In the genomic region with DNA sequence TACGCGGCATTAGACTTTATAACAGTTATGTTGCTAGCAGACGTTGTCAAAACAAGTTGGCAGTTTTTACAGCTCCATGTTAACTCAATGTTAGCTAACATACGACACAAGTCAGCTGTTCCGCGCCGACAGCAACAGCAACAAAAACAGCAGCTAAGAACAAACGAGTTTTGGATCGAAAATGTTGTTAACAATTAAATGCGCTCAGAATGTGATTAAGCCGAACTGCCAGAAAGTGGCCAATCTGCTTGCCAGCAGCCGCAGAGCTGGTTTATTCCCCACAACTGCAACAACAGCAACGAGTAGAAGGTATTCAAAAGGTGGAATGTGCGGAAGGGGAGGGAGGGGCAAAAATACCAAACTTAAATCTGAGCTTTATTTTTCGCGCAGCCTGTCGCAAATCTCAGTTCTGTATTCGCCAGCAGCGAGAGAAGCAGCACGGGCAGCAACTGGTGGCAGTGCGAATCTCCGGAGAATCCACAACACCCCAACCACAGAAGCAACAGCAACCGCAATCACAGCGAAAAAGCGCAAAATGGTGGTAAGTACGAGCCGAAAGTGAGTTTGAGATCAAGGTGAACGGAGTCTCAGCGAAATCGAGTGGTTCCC, we compare ENCODE assay signal across 2 fruit fly cellular contexts.
A peak's percentile ranks its signal among the peaks of the same experiment; 100 is the strongest.
TF ChIP-seq lines count a peak whose summit lies in the region.

Gene Pcd (plus strand): TSS at position 116 of the 609 bp plus-strand sequence.

TF ChIP-seq in whole organism, embryonic, 481 proteins besides CTCF, POLR2A, EP300 and RAD21 (continued from another document and continues in another):
- peak; percentile 14 for TF ChIP-seq CG18011 (GFP tag; optimal IDR thresholded peaks at IDR 0.05; lab: Kevin White, UChicago)
- peak; percentile 38 for TF ChIP-seq gfzf (GFP tag; optimal IDR thresholded peaks at IDR 0.05; lab: Kevin White, UChicago)
- peak; percentile 70 for TF ChIP-seq CG8924 (tag; optimal IDR thresholded peaks at IDR 0.05; lab: Kevin White, UChicago)
- no peak for TF ChIP-seq CG4854 (GFP tag; optimal IDR thresholded peaks at IDR 0.05; lab: Kevin White, UChicago)
- TF ChIP-seq HLH4C (GFP tag; IDR thresholded peaks at IDR 0.05; lab: Robert Waterston, UW; ENCODE audit: partially characterized antibody): 0 out of 3 replicates have a peak, but pooled peaks have one; percentile 36
- TF ChIP-seq Gsc (GFP tag; IDR thresholded peaks at IDR 0.05; lab: Robert Waterston, UW): no peak
- peak; percentile 9 for TF ChIP-seq gro (GFP tag; optimal IDR thresholded peaks at IDR 0.05; lab: Kevin White, UChicago)
- TF ChIP-seq CG32532 (GFP tag; IDR thresholded peaks at IDR 0.05; lab: Robert Waterston, UW): peak; percentile 13; the same call in 1 of the 2 replicates
- peak; percentile 49; the same call in 1 of the 3 replicates for TF ChIP-seq CG34224 (GFP tag; IDR thresholded peaks at IDR 0.05; lab: Robert Waterston, UW; ENCODE audit: partially characterized antibody)
- peak; percentile 35 for TF ChIP-seq CG13894 (tag; optimal IDR thresholded peaks at IDR 0.05; lab: Kevin White, UChicago)
- peak; percentile 99 for TF ChIP-seq trem (tag; optimal IDR thresholded peaks at IDR 0.05; lab: Kevin White, UChicago)
- no peak for TF ChIP-seq CG3726 (GFP tag; IDR thresholded peaks at IDR 0.05; lab: Robert Waterston, UW)
- no peak for TF ChIP-seq gcm (GFP tag; optimal IDR thresholded peaks at IDR 0.05; lab: Kevin White, UChicago)
- TF ChIP-seq YL-1 (GFP tag; optimal IDR thresholded peaks at IDR 0.05; lab: Kevin White, UChicago): peak; percentile 9
- TF ChIP-seq CG11247 (GFP tag; IDR thresholded peaks at IDR 0.05; lab: Robert Waterston, UW): no peak
- peak; percentile 71 for TF ChIP-seq stwl (tag; optimal IDR thresholded peaks at IDR 0.05; lab: Kevin White, UChicago)
- TF ChIP-seq Sin3A (optimal IDR thresholded peaks at IDR 0.05; lab: Kevin White, UChicago): peak; percentile 7
- no peak for TF ChIP-seq nmo (GFP tag; optimal IDR thresholded peaks at IDR 0.05; lab: Kevin White, UChicago)
- no peak for TF ChIP-seq shn (GFP tag; optimal IDR thresholded peaks at IDR 0.05; lab: Kevin White, UChicago)
- TF ChIP-seq CG12659 (GFP tag; optimal IDR thresholded peaks at IDR 0.05; lab: Kevin White, UChicago): no peak
- TF ChIP-seq Lhr (GFP tag; optimal IDR thresholded peaks at IDR 0.05; lab: Kevin White, UChicago): no peak
- 0 out of 2 replicates have a peak, but pooled peaks have one; percentile 27 for TF ChIP-seq CG17328 (GFP tag; IDR thresholded peaks at IDR 0.05; lab: Robert Waterston, UW)
- peak; percentile 91 for TF ChIP-seq E2f2 (GFP tag; IDR thresholded peaks at IDR 0.05; lab: Robert Waterston, UW)
- TF ChIP-seq scrt (GFP tag; optimal IDR thresholded peaks at IDR 0.05; lab: Kevin White, UChicago): peak; percentile 90
- no peak for TF ChIP-seq z (GFP tag; IDR thresholded peaks at IDR 0.05; lab: Robert Waterston, UW)
- TF ChIP-seq sna (GFP tag; IDR thresholded peaks at IDR 0.05; lab: Robert Waterston, UW; ENCODE audit: partially characterized antibody): peak; percentile 24; the same call in 1 of the 2 replicates
- TF ChIP-seq sd (tag; optimal IDR thresholded peaks at IDR 0.05; lab: Kevin White, UChicago): peak; percentile 98
- peak; percentile 52 for TF ChIP-seq nom (GFP tag; optimal IDR thresholded peaks at IDR 0.05; lab: Kevin White, UChicago)
- TF ChIP-seq CG12155 (GFP tag; optimal IDR thresholded peaks at IDR 0.05; lab: Kevin White, UChicago): peak; percentile 97
- peak; percentile 41; the same call in 1 of the 2 replicates for TF ChIP-seq unc-4 (GFP tag; IDR thresholded peaks at IDR 0.05; lab: Robert Waterston, UW; ENCODE audit: partially characterized antibody)
- TF ChIP-seq stc (GFP tag; IDR thresholded peaks at IDR 0.05; lab: Robert Waterston, UW): no peak
- TF ChIP-seq zen2 (GFP tag; IDR thresholded peaks at IDR 0.05; lab: Robert Waterston, UW; ENCODE audit: partially characterized antibody): no peak
- TF ChIP-seq Nf-YC (tag; optimal IDR thresholded peaks at IDR 0.05; lab: Kevin White, UChicago): no peak
- TF ChIP-seq Adf1 (GFP tag; IDR thresholded peaks at IDR 0.05; lab: Robert Waterston, UW): peak; percentile 42; the same call in 1 of the 2 replicates
- TF ChIP-seq hbn (GFP tag; IDR thresholded peaks at IDR 0.05; lab: Robert Waterston, UW; ENCODE audit: partially characterized antibody): 0 out of 2 replicates have a peak, but pooled peaks have one; percentile 24
- no peak for TF ChIP-seq dysf (GFP tag; IDR thresholded peaks at IDR 0.05; lab: Robert Waterston, UW)
- no peak for TF ChIP-seq Atf3 (GFP tag; optimal IDR thresholded peaks at IDR 0.05; lab: Kevin White, UChicago)
- TF ChIP-seq chinmo (GFP tag; IDR thresholded peaks at IDR 0.05; lab: Robert Waterston, UW; ENCODE audit: partially characterized antibody): peak; percentile 96
- TF ChIP-seq Scr (GFP tag; IDR thresholded peaks at IDR 0.05; lab: Robert Waterston, UW; ENCODE audit: partially characterized antibody): 0 out of 2 replicates have a peak, but pooled peaks have one; percentile 17
- TF ChIP-seq TFAM (GFP tag; optimal IDR thresholded peaks at IDR 0.05; lab: Kevin White, UChicago): no peak
- peak in 1 of 2 experiments; percentile 24 for TF ChIP-seq bsh (GFP tag; optimal IDR thresholded peaks at IDR 0.05; lab: Kevin White, UChicago)
- no peak for TF ChIP-seq da (GFP tag; optimal IDR thresholded peaks at IDR 0.05; lab: Kevin White, UChicago)
- TF ChIP-seq CG31388 (GFP tag; optimal IDR thresholded peaks at IDR 0.05; lab: Kevin White, UChicago): no peak
- peak; percentile 4 for TF ChIP-seq Sry-δ (GFP tag; optimal IDR thresholded peaks at IDR 0.05; lab: Kevin White, UChicago)
- TF ChIP-seq CG2875 (GFP tag; optimal IDR thresholded peaks at IDR 0.05; lab: Kevin White, UChicago): no peak
- TF ChIP-seq CG13287 (GFP tag; IDR thresholded peaks at IDR 0.05; lab: Robert Waterston, UW; ENCODE audit: partially characterized antibody): peak; percentile 64
- peak; percentile 43 for TF ChIP-seq CG34376 (GFP tag; optimal IDR thresholded peaks at IDR 0.05; lab: Kevin White, UChicago)
- no peak for TF ChIP-seq maf-S (GFP tag; optimal IDR thresholded peaks at IDR 0.05; lab: Kevin White, UChicago)
- TF ChIP-seq zfh1 (GFP tag; IDR thresholded peaks at IDR 0.05; lab: Robert Waterston, UW): 0 out of 3 replicates have a peak, but pooled peaks have one; percentile 9
- peak; percentile 5 for TF ChIP-seq CG4617 (GFP tag; optimal IDR thresholded peaks at IDR 0.05; lab: Kevin White, UChicago; ENCODE audit: borderline replicate concordance)
- TF ChIP-seq pzg (GFP tag; optimal IDR thresholded peaks at IDR 0.05; lab: Kevin White, UChicago): peak; percentile 50
- no peak for TF ChIP-seq tna (GFP tag; IDR thresholded peaks at IDR 0.05; lab: Robert Waterston, UW; ENCODE audit: partially characterized antibody)
- peak; percentile 43 for TF ChIP-seq CG10543 (GFP tag; optimal IDR thresholded peaks at IDR 0.05; lab: Kevin White, UChicago)
- no peak for TF ChIP-seq usp (GFP tag; optimal IDR thresholded peaks at IDR 0.05; lab: Kevin White, UChicago)
- peak; percentile 71 for TF ChIP-seq CG12769 (tag; optimal IDR thresholded peaks at IDR 0.05; lab: Kevin White, UChicago)
- peak; percentile 76; the same call in 2 of the 3 replicates for TF ChIP-seq CG6175 (GFP tag; IDR thresholded peaks at IDR 0.05; lab: Robert Waterston, UW)
- peak; percentile 1 for TF ChIP-seq CG14710 (tag; optimal IDR thresholded peaks at IDR 0.05; lab: Kevin White, UChicago)

TF ChIP-seq in whole organism, prepupa, 60 proteins besides CTCF, POLR2A, EP300 and RAD21 (continued from another document):
- no peak for TF ChIP-seq CG3032 (tag; optimal IDR thresholded peaks at IDR 0.05; lab: Kevin White, UChicago)
